Worm (Caenorhabditis elegans) whole organism, young adult: ENCODE measurements around the gene spt-4.

Experiments
- ama-1 ChIP-seq, 3 experiments: fragments of 150-350 bp in 1 of 3; sonication (generic microtip) in 2 of 3; optimal IDR thresholded peaks; 2 replicates each; lab custom pipeline; 2014 to 2018; ENCODE audit warnings: missing biosample characterization in 2 of 3, missing genetic modification characterization in 2 of 3, missing genetic modification reagents in 2 of 3
- mxl-1 ChIP-seq: sonication (generic microtip); optimal IDR thresholded peaks from 2 replicates; lab custom pipeline; 2016; ENCODE audit warnings: missing genetic modification characterization, missing compliant biosample characterization
- nfya-1 ChIP-seq: sonication (generic microtip); optimal IDR thresholded peaks from 2 replicates; lab custom pipeline; 2017; ENCODE audit warnings: antibody characterized with exemption, missing compliant biosample characterization, missing genetic modification characterization, borderline replicate concordance; ENCODE audit not compliant: insufficient read depth
- snpc-1.1 ChIP-seq: sonication (generic microtip); optimal IDR thresholded peaks from 2 replicates; lab custom pipeline; 2017; ENCODE audit warnings: missing genetic modification characterization, mild to moderate bottlenecking, missing compliant biosample characterization, antibody characterized with exemption, moderate library complexity, missing genotype, missing genetic modification reagents; ENCODE audit not compliant: insufficient read depth

DNA sequence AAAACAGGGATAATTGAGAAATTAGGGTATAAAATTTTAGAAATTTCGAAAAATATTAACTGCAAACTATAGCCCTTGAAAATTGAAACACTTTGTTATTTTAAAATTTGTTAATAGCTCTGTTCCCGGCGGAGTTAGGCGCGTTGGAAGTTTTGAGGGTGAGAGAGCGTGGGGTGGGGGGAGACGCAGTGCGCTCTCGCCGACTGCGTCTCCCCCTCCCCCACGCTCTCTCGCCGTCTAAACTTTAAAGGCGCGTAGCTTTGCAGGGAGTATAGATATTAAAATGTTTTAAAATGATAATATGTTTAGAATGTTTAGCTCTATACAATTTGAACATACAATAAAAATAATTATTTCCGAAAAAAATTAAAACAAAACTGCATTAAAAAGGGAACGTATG is 36.3 kb downstream of the spt-4 start:
- no peak for TF ChIP-seq snpc-1.1 (tag; lab: Kevin White, UChicago)
- no peak for TF ChIP-seq ama-1 (optimal IDR thresholded peaks at IDR 0.05; lab: Kevin White, UChicago)
- TF ChIP-seq ama-1 (GFP tag; optimal IDR thresholded peaks at IDR 0.05; lab: Kevin White, UChicago): no peak
- no peak for TF ChIP-seq nfya-1 (tag; lab: Kevin White, UChicago)
- TF ChIP-seq mxl-1 (tag; lab: Kevin White, UChicago): no peak
